Fruit fly (Drosophila melanogaster) Kc167 (cell line): Measurements from ENCODE around the gene gt.

Experiments
- Myc ChIP-seq: fragments of >200 bp; optimal IDR thresholded peaks from 2 replicates; lab custom pipeline; 2017; ENCODE audit warnings: missing external identifiers
- Sin3A ChIP-seq: fragments of >200 bp; optimal IDR thresholded peaks from 2 replicates; lab custom pipeline; 2018; ENCODE audit warnings: missing external identifiers
- h ChIP-seq: fragments of >200 bp; optimal IDR thresholded peaks from 3 replicates; lab custom pipeline; 2018; ENCODE audit warnings: missing external identifiers
- insv ChIP-seq: fragments of >200 bp; optimal IDR thresholded peaks from 3 replicates; lab custom pipeline; 2018; ENCODE audit warnings: missing external identifiers
- psq ChIP-seq: fragments of >200 bp; optimal IDR thresholded peaks from 2 replicates; lab custom pipeline; 2017; ENCODE audit warnings: missing external identifiers
- ttk ChIP-seq: sonication (Bioruptor generic); optimal IDR thresholded peaks from 2 replicates; lab custom pipeline; 2017; ENCODE audit warnings: missing external identifiers

Gene gt

DNA sequence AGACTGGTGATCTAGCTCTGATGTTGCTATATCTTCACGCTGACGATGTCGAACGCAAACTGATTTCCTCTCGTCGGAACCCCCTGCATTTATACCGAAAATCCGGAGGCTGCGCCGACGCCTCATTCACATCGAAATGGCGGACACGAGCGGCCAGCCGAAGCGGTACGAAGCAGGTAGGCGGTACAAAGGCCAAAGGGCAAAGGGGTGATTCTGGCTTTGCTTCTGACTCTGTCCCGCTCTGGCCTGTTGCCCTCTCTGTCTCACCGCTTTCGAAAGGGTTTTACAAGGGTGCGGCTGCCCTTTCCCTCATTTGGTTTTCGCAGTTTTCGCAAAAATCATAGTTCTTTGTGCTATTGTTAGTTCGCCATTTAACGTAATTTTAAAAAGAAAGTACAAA lies at the start of gene gt:
gt (minus strand) TSS at position 65 of the 400 bp plus-strand sequence.
- no peak for TF ChIP-seq insv (lab: Kevin White, UChicago)
- no peak for TF ChIP-seq Myc (lab: Kevin White, UChicago)
- TF ChIP-seq psq (lab: Kevin White, UChicago): no peak
- no peak for TF ChIP-seq ttk (lab: Kevin White, UChicago)
- TF ChIP-seq Sin3A (lab: Kevin White, UChicago): no peak
- no peak for TF ChIP-seq h (lab: Kevin White, UChicago)

DNA sequence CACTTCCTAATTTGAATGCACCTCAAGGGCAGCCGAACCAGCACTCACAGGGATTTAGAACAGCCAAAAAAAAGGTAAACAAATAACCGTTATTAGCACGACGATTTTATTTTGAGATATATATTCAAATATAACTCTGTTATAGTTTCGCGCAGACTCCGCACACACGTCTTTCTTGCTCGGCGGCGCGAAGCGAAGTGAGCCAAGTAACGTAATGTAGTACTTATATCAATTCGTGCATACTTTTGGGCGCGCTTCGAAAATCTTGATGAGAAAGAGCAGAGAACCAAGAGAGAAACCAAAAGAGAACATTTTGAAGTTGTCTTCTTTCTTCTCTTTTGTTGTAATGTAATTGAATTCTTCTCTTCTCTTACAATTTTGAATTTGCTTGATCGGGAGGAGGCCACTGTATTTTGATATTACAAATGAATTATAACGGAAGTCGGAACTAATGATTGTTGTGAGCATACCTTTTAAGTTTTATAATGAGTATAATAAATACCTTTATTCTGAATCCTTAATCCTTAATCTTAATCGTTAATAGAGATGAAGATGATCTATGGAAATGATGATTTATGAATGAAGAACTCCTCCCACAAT lies 41.2 kb upstream of the gt start, which contains the start of gene boi:
boi (minus strand) TSS at position 201 of the 600 bp plus-strand sequence.
- TF ChIP-seq Myc (lab: Kevin White, UChicago) (no peak), insv (lab: Kevin White, UChicago) (no peak), h (lab: Kevin White, UChicago) (no peak), Sin3A (lab: Kevin White, UChicago) (no peak), ttk (lab: Kevin White, UChicago) (no peak), psq (lab: Kevin White, UChicago) (no peak)

DNA sequence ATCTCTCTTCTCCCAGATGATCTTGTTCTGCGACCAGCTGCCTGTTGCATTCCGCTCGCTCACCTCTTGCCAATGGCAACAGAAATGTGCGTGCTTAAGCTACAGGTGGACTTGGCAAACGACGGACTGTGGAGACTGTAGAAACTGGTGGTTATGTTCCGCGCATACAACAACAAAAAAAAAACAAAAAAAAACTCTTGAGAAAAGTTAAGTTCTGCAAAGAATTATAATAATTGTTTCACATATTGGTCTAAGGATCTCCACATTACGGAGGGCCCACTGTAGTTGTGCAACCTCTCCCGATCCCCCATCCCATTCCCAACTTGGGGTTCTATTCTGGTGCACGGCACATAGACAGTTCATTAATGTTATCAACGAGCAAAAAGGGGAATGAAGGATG lies 39.8 kb upstream of the gt start:
- TF ChIP-seq Sin3A (lab: Kevin White, UChicago) (no peak), insv (lab: Kevin White, UChicago) (no peak), psq (lab: Kevin White, UChicago) (no peak), ttk (lab: Kevin White, UChicago) (no peak), Myc (lab: Kevin White, UChicago) (no peak), h (lab: Kevin White, UChicago) (no peak)

DNA sequence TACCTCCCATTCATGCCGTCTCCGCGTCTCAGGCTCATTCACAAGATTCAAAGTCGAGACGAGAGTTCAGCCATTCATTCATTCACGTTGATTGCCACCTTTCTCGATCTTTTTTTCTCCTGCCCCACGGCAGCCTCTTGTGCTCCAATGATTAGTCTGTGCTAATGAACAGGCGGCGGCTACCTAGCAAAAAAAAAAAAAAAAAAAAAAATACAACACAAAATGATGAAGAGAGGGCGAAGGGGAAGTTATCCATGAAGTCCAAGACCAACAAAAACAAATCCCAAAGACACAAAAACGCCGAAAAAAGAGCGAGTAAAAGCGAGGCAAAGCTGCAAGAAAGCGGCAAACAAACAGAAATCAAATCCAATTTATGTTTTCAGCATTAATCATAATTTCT lies 38.2 kb upstream of the gt start:
- TF ChIP-seq insv (lab: Kevin White, UChicago) (no peak), ttk (lab: Kevin White, UChicago) (no peak), h (lab: Kevin White, UChicago) (no peak), psq (lab: Kevin White, UChicago) (no peak), Myc (lab: Kevin White, UChicago) (no peak), Sin3A (lab: Kevin White, UChicago) (no peak)

DNA sequence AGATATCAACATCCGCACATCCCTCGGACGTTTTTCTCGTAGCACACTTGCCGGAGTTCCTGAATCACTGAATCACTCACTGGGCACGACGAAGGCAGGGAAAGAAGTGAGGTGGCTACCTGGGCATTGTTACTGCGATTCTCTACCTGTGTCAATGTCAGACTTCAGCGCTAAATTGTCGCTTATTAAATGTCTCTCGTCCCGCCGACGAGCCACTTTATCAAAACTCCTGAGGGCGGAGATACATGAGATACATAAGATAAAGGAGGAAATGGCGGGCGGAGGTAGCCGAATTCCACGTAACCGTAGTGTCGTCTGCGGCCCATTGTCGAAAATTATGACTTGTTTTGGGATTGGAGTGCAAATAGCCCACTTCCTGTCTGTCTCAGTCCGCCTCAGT lies 36.9 kb upstream of the gt start:
- no peak for TF ChIP-seq ttk (lab: Kevin White, UChicago)
- TF ChIP-seq h (lab: Kevin White, UChicago): no peak
- no peak for TF ChIP-seq insv (lab: Kevin White, UChicago)
- no peak for TF ChIP-seq psq (lab: Kevin White, UChicago)
- no peak for TF ChIP-seq Sin3A (lab: Kevin White, UChicago)
- TF ChIP-seq Myc (lab: Kevin White, UChicago): no peak

DNA sequence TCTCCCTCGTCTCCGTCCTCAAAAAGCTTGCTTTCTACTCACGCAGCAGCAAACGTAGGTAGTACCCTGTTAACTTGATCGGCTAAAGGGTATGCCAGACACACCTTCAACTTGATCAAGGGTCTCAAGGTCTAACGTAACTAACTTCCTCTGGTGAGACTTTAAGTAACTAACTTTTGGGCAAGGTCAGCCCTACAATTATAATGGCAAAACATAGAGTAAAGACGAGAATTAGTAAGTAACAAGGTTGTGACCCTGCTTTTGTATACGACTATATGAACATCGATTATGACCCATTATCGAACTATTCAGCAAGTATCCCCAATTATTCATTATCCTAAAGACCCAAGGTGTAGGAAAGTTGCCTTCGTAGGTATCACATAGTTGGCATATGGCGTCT lies 35.4 kb upstream of the gt start:
- TF ChIP-seq psq (lab: Kevin White, UChicago): no peak
- no peak for TF ChIP-seq ttk (lab: Kevin White, UChicago)
- TF ChIP-seq h (lab: Kevin White, UChicago): no peak
- TF ChIP-seq Sin3A (lab: Kevin White, UChicago): no peak

DNA sequence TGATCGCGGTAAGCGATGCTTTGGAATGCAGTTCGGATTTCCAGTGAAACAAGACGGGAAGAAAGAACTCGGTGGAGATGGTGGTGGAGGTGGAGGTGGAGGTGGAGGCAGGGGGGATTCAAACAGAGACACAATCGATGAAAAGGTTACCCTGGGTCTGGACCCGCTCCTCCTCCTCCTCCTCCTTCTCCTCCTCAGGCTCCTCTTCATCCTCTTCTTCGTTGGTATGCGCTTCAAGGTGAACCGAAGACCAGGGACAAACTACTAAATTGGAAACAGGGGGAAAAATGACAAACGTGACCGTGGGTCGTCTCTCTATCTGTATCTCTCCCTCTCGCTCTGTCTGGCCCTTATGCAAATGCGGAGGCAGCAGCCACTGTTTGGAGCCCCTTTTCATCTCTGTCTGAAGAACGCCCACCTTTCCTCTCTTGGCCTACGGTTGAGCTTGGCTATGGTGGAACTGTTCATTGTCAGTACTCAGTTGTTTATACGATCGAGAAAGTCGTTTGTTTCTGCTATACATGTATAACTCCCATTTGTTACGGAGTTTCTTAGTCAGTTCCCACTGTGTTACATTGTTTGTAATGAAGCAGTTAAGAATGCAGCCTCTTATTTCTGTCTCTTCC lies 34.3 kb upstream of the gt start:
- no peak for TF ChIP-seq Myc (lab: Kevin White, UChicago)
- TF ChIP-seq h (lab: Kevin White, UChicago): no peak
- TF ChIP-seq insv (lab: Kevin White, UChicago): no peak

DNA sequence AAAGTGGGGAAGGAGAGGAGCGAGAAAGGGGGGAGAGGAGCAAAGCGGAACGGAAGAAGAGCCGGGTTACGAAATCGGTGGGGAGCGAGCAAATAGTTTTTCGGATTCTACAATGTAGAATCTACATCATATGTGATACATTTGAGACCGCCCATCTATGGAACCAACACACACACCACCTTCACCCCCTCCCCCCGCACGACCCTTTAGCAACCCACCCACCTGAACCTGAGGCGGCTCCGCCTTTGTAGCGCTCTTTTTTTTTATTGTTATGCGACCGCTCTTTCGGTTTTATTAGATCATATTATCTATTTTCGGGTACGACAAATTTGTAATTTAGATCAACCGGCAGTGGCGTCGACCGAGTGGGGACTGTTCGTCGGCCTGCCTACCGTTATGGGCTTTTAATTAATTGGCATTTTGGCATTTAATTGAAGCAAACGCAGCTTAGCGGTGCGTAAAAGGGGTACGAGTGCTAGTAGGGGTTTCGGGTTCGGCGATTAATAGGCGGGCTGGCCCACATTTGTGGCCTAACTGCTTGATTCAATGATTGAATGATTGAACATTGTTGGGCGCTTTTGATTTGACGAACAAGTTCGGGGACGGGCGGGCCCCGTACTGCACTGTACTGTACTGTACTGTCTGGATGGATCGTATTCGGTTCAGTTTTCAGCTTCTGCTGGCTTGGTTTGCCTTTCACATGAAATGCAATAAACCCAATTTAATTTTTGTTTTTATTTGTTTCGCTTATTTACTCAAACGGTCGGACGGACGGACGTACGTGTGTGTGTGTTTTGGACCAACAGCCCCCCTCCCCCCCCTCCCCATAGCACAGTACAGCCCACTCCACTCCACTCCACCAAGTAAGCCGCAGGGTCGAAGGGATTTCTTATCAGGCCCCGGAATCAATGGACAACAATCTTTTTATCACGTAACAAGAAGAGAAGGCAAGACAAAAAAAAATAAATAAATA lies 32.9 kb upstream of the gt start:
- TF ChIP-seq ttk (lab: Kevin White, UChicago) (no peak), insv (lab: Kevin White, UChicago) (no peak), psq (lab: Kevin White, UChicago) (no peak), h (lab: Kevin White, UChicago) (no peak), Sin3A (lab: Kevin White, UChicago) (no peak), Myc (lab: Kevin White, UChicago) (no peak)

DNA sequence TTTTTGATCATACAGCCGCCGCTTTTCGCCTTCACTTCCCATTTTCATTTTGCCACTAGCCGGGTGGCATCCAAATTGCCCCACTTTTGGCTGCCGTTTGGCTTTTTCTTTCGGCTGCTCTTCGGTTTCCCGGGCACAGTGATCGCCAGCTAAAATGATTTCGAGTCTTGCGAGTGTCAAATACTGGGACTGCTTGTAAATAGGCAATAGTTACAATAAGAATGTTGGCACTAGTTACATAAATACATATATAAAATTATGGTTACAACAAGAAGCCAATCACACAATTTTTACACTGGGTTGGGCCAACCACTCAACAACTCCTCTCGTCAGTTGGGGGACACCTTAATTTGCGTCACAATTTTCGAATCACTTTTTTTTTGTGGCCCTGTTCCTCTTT lies 31.1 kb upstream of the gt start:
- TF ChIP-seq psq (lab: Kevin White, UChicago) (no peak), ttk (lab: Kevin White, UChicago) (no peak), Sin3A (lab: Kevin White, UChicago) (no peak), Myc (lab: Kevin White, UChicago) (no peak), h (lab: Kevin White, UChicago) (no peak), insv (lab: Kevin White, UChicago) (no peak)

DNA sequence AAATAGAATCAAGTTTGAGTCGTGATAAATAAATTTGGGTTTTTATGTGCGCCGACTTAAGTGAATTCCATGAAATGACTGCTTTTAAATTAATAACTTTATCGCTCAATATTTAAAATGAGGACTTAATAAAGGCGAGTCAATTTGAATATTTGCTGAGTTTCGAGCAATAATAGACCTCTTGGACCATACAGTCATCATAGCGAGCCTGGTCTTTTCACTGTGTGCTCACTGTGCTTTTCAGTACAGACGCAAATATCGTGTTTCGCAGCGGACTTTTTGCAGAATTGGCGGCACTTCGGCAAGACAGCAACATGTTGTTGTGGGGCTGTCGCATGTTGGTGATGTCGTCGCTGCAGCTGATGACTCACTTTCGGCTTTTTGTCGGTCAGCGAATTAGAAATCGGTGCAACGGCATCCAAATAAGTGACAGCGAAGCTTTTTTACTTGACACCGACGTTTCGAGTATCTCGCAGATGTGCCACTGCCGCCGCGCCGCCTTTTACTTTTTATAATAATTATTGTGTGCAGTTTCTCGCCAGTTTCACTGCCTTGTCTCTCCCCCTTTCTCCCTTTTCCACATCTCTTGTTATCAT lies 29.2 kb upstream of the gt start:
- TF ChIP-seq Sin3A (lab: Kevin White, UChicago): no peak
- TF ChIP-seq Myc (lab: Kevin White, UChicago): no peak
- TF ChIP-seq h (lab: Kevin White, UChicago): no peak
